Fruit fly (Drosophila melanogaster) whole organism, embryonic: ENCODE data around the gene CG10584.
A peak's percentile ranks its signal among the peaks of the same experiment; 100 is the strongest.

Source experiments
- CG10321 ChIP-seq: fragments of 200-800 bp; sonication (Bioruptor generic); IDR thresholded peaks from 2 replicates; pipeline ENCODE4 v1.3.6; 2022; ENCODE audit warnings: missing biosample characterization, missing genetic modification characterization
- CG10565 ChIP-seq: fragments of 200-800 bp; sonication (Bioruptor generic); optimal IDR thresholded peaks from 3 replicates; lab custom pipeline; 2016; ENCODE audit warnings: missing biosample characterization, mild to moderate bottlenecking, missing genetic modification characterization
- CG12071 ChIP-seq: fragments of 200-800 bp; sonication (Bioruptor generic); optimal IDR thresholded peaks from 3 replicates; lab custom pipeline; 2018; ENCODE audit warnings: missing biosample characterization, mild to moderate bottlenecking, missing genetic modification characterization
- CG12219 ChIP-seq: fragments of 200-800 bp; sonication (Bioruptor generic); optimal IDR thresholded peaks from 3 replicates; lab custom pipeline; 2018; ENCODE audit warnings: missing biosample characterization, mild to moderate bottlenecking, missing genetic modification characterization
- CG12744 ChIP-seq: fragments of 200-800 bp; sonication (Bioruptor generic); optimal IDR thresholded peaks from 2 replicates; lab custom pipeline; 2016; ENCODE audit warnings: missing biosample characterization, missing genetic modification characterization
- CG13123 ChIP-seq: fragments of 200-800 bp; sonication (Bioruptor generic); optimal IDR thresholded peaks from 2 replicates; lab custom pipeline; 2016; ENCODE audit warnings: missing biosample characterization, missing genetic modification characterization
- CG16863 ChIP-seq: fragments of 200-800 bp; sonication (Bioruptor generic); optimal IDR thresholded peaks from 3 replicates; lab custom pipeline; 2016; ENCODE audit warnings: missing biosample characterization, missing genetic modification characterization
- CG30020 ChIP-seq: fragments of 200-800 bp; optimal IDR thresholded peaks from 2 replicates; lab custom pipeline; 2019; ENCODE audit warnings: missing biosample characterization, mild to moderate bottlenecking, missing genetic modification characterization, moderate library complexity
- CG32532 ChIP-seq: fragments of 200-800 bp; sonication (Bioruptor generic); IDR thresholded peaks from 2 replicates; pipeline ENCODE4 v1.3.6; 2022; ENCODE audit warnings: missing biosample characterization, missing genetic modification characterization
- CG34422 ChIP-seq: fragments of 200-800 bp; sonication (Bioruptor generic); IDR thresholded peaks from 3 replicates; pipeline ENCODE4 v1.3.6; 2022; ENCODE audit warnings: missing biosample characterization, missing genetic modification characterization
- CG3726 ChIP-seq: fragments of 200-800 bp; sonication (Bioruptor generic); IDR thresholded peaks from 3 replicates; pipeline ENCODE4, ENCODE4 v1.3.6; 2022; ENCODE audit warnings: missing biosample characterization, missing genetic modification characterization
- CG7963 ChIP-seq: fragments of 200-800 bp; sonication (Bioruptor generic); IDR thresholded peaks from 3 replicates; pipeline ENCODE4 v1.3.6; 2022; ENCODE audit warnings: missing biosample characterization, missing genetic modification characterization; ENCODE audit not compliant: partially characterized antibody
- CG8944 ChIP-seq: fragments of 200-800 bp; sonication (Bioruptor generic); optimal IDR thresholded peaks from 3 replicates; lab custom pipeline; 2016; ENCODE audit warnings: missing biosample characterization, missing genetic modification characterization
- Camta ChIP-seq: fragments of 200-800 bp; sonication (Bioruptor generic); optimal IDR thresholded peaks from 2 replicates; lab custom pipeline; 2016; ENCODE audit warnings: missing biosample characterization, missing genetic modification characterization
- Chrac-16 ChIP-seq: fragments of 200-800 bp; sonication (Bioruptor generic); optimal IDR thresholded peaks from 3 replicates; lab custom pipeline; 2016; ENCODE audit warnings: missing biosample characterization, missing genetic modification characterization
- CrebB ChIP-seq: fragments of 200-800 bp; sonication (Bioruptor generic); optimal IDR thresholded peaks from 3 replicates; lab custom pipeline; 2018; ENCODE audit warnings: missing biosample characterization, mild to moderate bottlenecking, missing genetic modification characterization
- Dp ChIP-seq: fragments of 200-800 bp; sonication (Bioruptor generic); optimal IDR thresholded peaks from 2 replicates; lab custom pipeline; 2018; ENCODE audit warnings: missing biosample characterization, mild to moderate bottlenecking, missing genetic modification characterization, moderate library complexity
- Eip74EF ChIP-seq, 2 experiments: fragments of 200-800 bp in 1 of 2; fragments of >200 bp in 1 of 2; sonication (Bioruptor generic) in 1 of 2; optimal IDR thresholded peaks; 2 replicates each; lab custom pipeline; 2017 to 2019; ENCODE audit warnings: missing biosample characterization in 2 of 2, missing genetic modification characterization in 2 of 2, mild to moderate bottlenecking in 1 of 2, moderate library complexity in 1 of 2
- Fer2 ChIP-seq: fragments of 200-800 bp; sonication (Bioruptor generic); optimal IDR thresholded peaks from 2 replicates; lab custom pipeline; 2018; ENCODE audit warnings: missing biosample characterization, mild to moderate bottlenecking, missing genetic modification characterization, moderate library complexity
- Gug ChIP-seq: fragments of 200-800 bp; sonication (Bioruptor generic); IDR thresholded peaks from 4 replicates; pipeline ENCODE4 v1.3.6; 2022; ENCODE audit warnings: missing biosample characterization, missing genetic modification characterization
- Hand ChIP-seq: fragments of 200-800 bp; sonication (Bioruptor generic); optimal IDR thresholded peaks from 2 replicates; lab custom pipeline; 2017; ENCODE audit warnings: mild to moderate bottlenecking, missing biosample characterization, missing genetic modification reagents, missing genetic modification characterization
- HmgZ ChIP-seq: fragments of 200-800 bp; sonication (Bioruptor generic); optimal IDR thresholded peaks from 2 replicates; lab custom pipeline; 2018; ENCODE audit warnings: missing biosample characterization, mild to moderate bottlenecking, missing genetic modification characterization
- Hr78 ChIP-seq, 2 experiments: fragments of 200-800 bp in 1 of 2; fragments of >200 bp in 1 of 2; sonication (Bioruptor generic) in 1 of 2; optimal IDR thresholded peaks; 2 replicates each; lab custom pipeline; 2017 to 2019; ENCODE audit warnings: missing biosample characterization in 2 of 2, missing genetic modification characterization in 2 of 2, mild to moderate bottlenecking in 1 of 2, moderate library complexity in 1 of 2
- Myb ChIP-seq: fragments of 200-800 bp; sonication (Bioruptor generic); optimal IDR thresholded peaks from 2 replicates; lab custom pipeline; 2016; ENCODE audit warnings: missing biosample characterization, missing genetic modification characterization
- Opbp ChIP-seq: fragments of 200-800 bp; sonication (Bioruptor generic); IDR thresholded peaks from 3 replicates; pipeline ENCODE4 v1.3.6; 2022; ENCODE audit warnings: missing biosample characterization, missing genetic modification characterization; ENCODE audit not compliant: partially characterized antibody
- Scr ChIP-seq: fragments of 200-800 bp; sonication (Bioruptor generic); IDR thresholded peaks from 2 replicates; pipeline ENCODE4 v1.3.6; 2022; ENCODE audit warnings: missing biosample characterization, missing genetic modification characterization; ENCODE audit not compliant: partially characterized antibody
- Taf1 ChIP-seq: fragments of 200-800 bp; sonication (Bioruptor generic); IDR thresholded peaks from 2 replicates; pipeline ENCODE4 v1.3.6; 2022; ENCODE audit warnings: missing biosample characterization, missing genetic modification characterization
- Usf ChIP-seq: fragments of 200-800 bp; sonication (Bioruptor generic); optimal IDR thresholded peaks from 2 replicates; lab custom pipeline; 2017; ENCODE audit warnings: missing genotype, missing biosample characterization, missing genetic modification characterization
- Xrp1 ChIP-seq: fragments of 200-800 bp; sonication (Bioruptor generic); IDR thresholded peaks from 2 replicates; pipeline ENCODE4 v1.3.6; 2022; ENCODE audit warnings: missing biosample characterization, missing genetic modification characterization
- ap ChIP-seq: fragments of 200-800 bp; sonication (Bioruptor generic); IDR thresholded peaks from 2 replicates; pipeline ENCODE4 v1.3.6; 2022; ENCODE audit warnings: missing biosample characterization, missing genetic modification characterization
- bab2 ChIP-seq: fragments of 200-800 bp; sonication (Bioruptor generic); optimal IDR thresholded peaks from 2 replicates; lab custom pipeline; 2016; ENCODE audit warnings: missing biosample characterization, missing genetic modification characterization
- bsh ChIP-seq, 2 experiments: fragments of 200-800 bp; sonication (Bioruptor generic); optimal IDR thresholded peaks; 2 replicates each; lab custom pipeline; 2017 to 2018; ENCODE audit warnings: mild to moderate bottlenecking in 2 of 2, missing biosample characterization in 2 of 2, missing genetic modification characterization in 2 of 2, moderate library complexity in 1 of 2
- chinmo ChIP-seq: fragments of 200-800 bp; sonication (Bioruptor generic); IDR thresholded peaks from 4 replicates; pipeline ENCODE4 v1.3.6; 2022; ENCODE audit warnings: missing biosample characterization, missing genetic modification characterization; ENCODE audit not compliant: partially characterized antibody
- esg ChIP-seq: fragments of 200-800 bp; sonication (Bioruptor generic); conservative IDR thresholded peaks from 2 replicates; pipeline ENCODE4 v1.3.6; 2022; ENCODE audit warnings: missing biosample characterization, missing genetic modification characterization
- gsb ChIP-seq: fragments of 200-800 bp; sonication (Bioruptor generic); IDR thresholded peaks from 2 replicates; pipeline ENCODE4 v1.3.6; 2022; ENCODE audit warnings: missing biosample characterization, missing genetic modification characterization
- gsb-n ChIP-seq: fragments of 200-800 bp; sonication (Bioruptor generic); optimal IDR thresholded peaks from 3 replicates; lab custom pipeline; 2018; ENCODE audit warnings: missing biosample characterization, mild to moderate bottlenecking, missing genetic modification characterization
- kah ChIP-seq: fragments of 200-800 bp; sonication (Bioruptor generic); optimal IDR thresholded peaks from 2 replicates; lab custom pipeline; 2018; ENCODE audit warnings: missing biosample characterization, mild to moderate bottlenecking, missing genetic modification characterization
- lbe ChIP-seq: fragments of 200-800 bp; sonication (Bioruptor generic); optimal IDR thresholded peaks from 2 replicates; lab custom pipeline; 2016; ENCODE audit warnings: missing biosample characterization, mild to moderate bottlenecking, missing genetic modification characterization
- pita ChIP-seq: fragments of 200-800 bp; sonication (Bioruptor generic); optimal IDR thresholded peaks from 2 replicates; lab custom pipeline; 2017; ENCODE audit warnings: missing biosample characterization, mild to moderate bottlenecking, missing genetic modification characterization
- salm ChIP-seq: fragments of 200-800 bp; sonication (Bioruptor generic); optimal IDR thresholded peaks from 2 replicates; lab custom pipeline; 2018; ENCODE audit warnings: missing biosample characterization, mild to moderate bottlenecking, missing genetic modification characterization
- schlank ChIP-seq: fragments of 200-800 bp; sonication (Bioruptor generic); optimal IDR thresholded peaks from 2 replicates; lab custom pipeline; 2018; ENCODE audit warnings: missing biosample characterization, mild to moderate bottlenecking, missing genetic modification characterization
- scrt ChIP-seq: fragments of 200-800 bp; sonication (Bioruptor generic); optimal IDR thresholded peaks from 2 replicates; lab custom pipeline; 2018; ENCODE audit warnings: missing biosample characterization, mild to moderate bottlenecking, missing genetic modification characterization, moderate library complexity
- sqz ChIP-seq: fragments of 200-800 bp; sonication (Bioruptor generic); optimal IDR thresholded peaks from 3 replicates; lab custom pipeline; 2018; ENCODE audit warnings: missing biosample characterization, mild to moderate bottlenecking, missing genetic modification characterization
- tap ChIP-seq: fragments of 200-800 bp; optimal IDR thresholded peaks from 3 replicates; lab custom pipeline; 2019; ENCODE audit warnings: missing biosample characterization, mild to moderate bottlenecking, missing genetic modification characterization, moderate library complexity
- trem ChIP-seq: fragments of 200-800 bp; optimal IDR thresholded peaks from 3 replicates; lab custom pipeline; 2019; ENCODE audit warnings: missing biosample characterization, mild to moderate bottlenecking, missing genetic modification characterization, moderate library complexity
- vfl ChIP-seq: fragments of 200-800 bp; sonication (Bioruptor generic); optimal IDR thresholded peaks from 2 replicates; lab custom pipeline; 2016; ENCODE audit warnings: missing biosample characterization, missing genetic modification characterization
- vvl ChIP-seq: fragments of 200-800 bp; sonication (Bioruptor generic); IDR thresholded peaks from 2 replicates; pipeline ENCODE4 v1.3.6; 2022; ENCODE audit warnings: missing biosample characterization, missing genetic modification characterization
- wek ChIP-seq: fragments of 200-800 bp; sonication (Bioruptor generic); optimal IDR thresholded peaks from 3 replicates; lab custom pipeline; 2018; ENCODE audit warnings: missing biosample characterization, mild to moderate bottlenecking, missing genetic modification characterization, moderate library complexity
- yki ChIP-seq: fragments of >200 bp; optimal IDR thresholded peaks from 3 replicates; lab custom pipeline; 2018

CG10584 gene

DNA sequence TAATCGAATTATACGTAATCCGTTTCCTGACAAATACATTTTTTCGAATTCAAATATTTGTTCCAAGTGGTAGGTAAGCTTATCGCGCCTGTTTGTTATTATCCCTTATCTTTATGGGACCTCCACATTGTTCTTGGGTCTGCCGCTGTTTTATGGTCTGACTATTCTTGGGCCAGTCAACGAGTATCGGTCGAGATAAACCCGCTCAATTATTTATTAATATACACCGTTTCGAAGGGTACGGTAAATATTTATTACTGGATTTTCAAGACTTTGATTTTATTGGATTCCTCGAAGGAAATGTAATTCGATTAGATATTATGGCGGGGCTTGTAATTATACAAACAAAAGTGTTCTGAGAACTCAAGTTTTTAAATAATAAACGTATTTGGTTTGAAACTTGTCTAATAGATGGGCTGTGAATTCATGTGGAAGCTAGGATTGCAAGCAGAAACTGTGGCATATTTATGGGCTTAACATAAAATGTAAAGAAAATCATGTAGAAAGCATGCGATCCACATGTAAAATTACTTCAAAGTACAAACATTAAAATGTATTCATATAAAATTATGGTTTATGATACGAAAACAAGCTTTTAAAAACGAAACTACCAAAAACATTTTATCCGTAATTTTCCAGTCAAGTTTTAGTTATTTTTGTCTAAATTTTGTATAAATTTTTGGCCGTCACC lies 34.2 kb upstream of the CG10584 start, which contains the start of gene CG43072 (continued):
- no peak for TF ChIP-seq CG3726 (GFP tag; lab: Robert Waterston, UW)
- TF ChIP-seq CG7963 (GFP tag; lab: Robert Waterston, UW), result no peak
- no peak for TF ChIP-seq yki
- no peak for TF ChIP-seq bab2 (GFP tag; lab: Kevin White, UChicago)
- TF ChIP-seq CG34422, result no peak
- TF ChIP-seq kah (GFP tag; lab: Kevin White, UChicago), result peak; percentile 13
- peak; percentile 4 for TF ChIP-seq trem (tag; lab: Kevin White, UChicago)
- TF ChIP-seq CG12744 (GFP tag; lab: Kevin White, UChicago), result peak; percentile 10
- TF ChIP-seq salm (tag; lab: Kevin White, UChicago), result peak; percentile 87
- peak; percentile 6 for TF ChIP-seq Fer2 (tag; lab: Kevin White, UChicago)
- TF ChIP-seq CG12219 (GFP tag; lab: Kevin White, UChicago), result peak; percentile 43
- peak; percentile 20 for TF ChIP-seq scrt (GFP tag; lab: Kevin White, UChicago)
- no peak for TF ChIP-seq CG10565 (GFP tag; lab: Kevin White, UChicago)
- TF ChIP-seq lbe (GFP tag; lab: Kevin White, UChicago), result peak; percentile 56
- TF ChIP-seq Hr78 (GFP tag; optimal IDR thresholded peaks at IDR 0.05; lab: Kevin White, UChicago), result no peak
- TF ChIP-seq CG30020 (tag; lab: Kevin White, UChicago), result no peak
- TF ChIP-seq gsb-n (tag; lab: Kevin White, UChicago), result no peak
- TF ChIP-seq wek, result peak; percentile 37
- no peak for TF ChIP-seq CG13123 (GFP tag; lab: Kevin White, UChicago)
- peak; percentile 63 for TF ChIP-seq pita (GFP tag; lab: Kevin White, UChicago)
- no peak for TF ChIP-seq gsb (GFP tag; lab: Robert Waterston, UW)
- TF ChIP-seq bsh (GFP tag; optimal IDR thresholded peaks at IDR 0.05; lab: Kevin White, UChicago), result peak; percentile 8 to 14
- no peak for TF ChIP-seq Usf (GFP tag; lab: Kevin White, UChicago)
- no peak for TF ChIP-seq Chrac-16 (GFP tag; lab: Kevin White, UChicago)
- TF ChIP-seq Myb, result peak; percentile 53
- no peak for TF ChIP-seq CG8944 (GFP tag; lab: Kevin White, UChicago)
- no peak for TF ChIP-seq Camta (GFP tag; lab: Kevin White, UChicago)
- peak; percentile 59 for TF ChIP-seq tap (tag; lab: Kevin White, UChicago)
- TF ChIP-seq CG10321 (GFP tag; lab: Robert Waterston, UW), result no peak
- no peak for TF ChIP-seq CG16863 (GFP tag; lab: Kevin White, UChicago)
- TF ChIP-seq Opbp (GFP tag; lab: Robert Waterston, UW), result 0 out of 3 replicates have a peak, but pooled peaks have one; percentile 34
- peak; percentile 43 for TF ChIP-seq sqz (GFP tag; lab: Kevin White, UChicago)
- TF ChIP-seq Dp (GFP tag; lab: Kevin White, UChicago), result peak; percentile 11
- peak in 1 of 2 experiments; percentile 49 for TF ChIP-seq Eip74EF (GFP tag; optimal IDR thresholded peaks at IDR 0.05; lab: Kevin White, UChicago)
- 0 out of 4 replicates have a peak, but pooled peaks have one; percentile 16 for TF ChIP-seq chinmo (GFP tag; lab: Robert Waterston, UW)
- TF ChIP-seq vvl (GFP tag; lab: Robert Waterston, UW), result no peak
- peak; percentile 50 for TF ChIP-seq CG12071 (GFP tag; lab: Kevin White, UChicago)
- TF ChIP-seq Scr, result no peak
- TF ChIP-seq esg (GFP tag; lab: Robert Waterston, UW), result no peak
- no peak for TF ChIP-seq ap
- 0 out of 2 replicates have a peak, but pooled peaks have one; percentile 29 for TF ChIP-seq Xrp1 (GFP tag; lab: Robert Waterston, UW)
- peak; percentile 53 for TF ChIP-seq HmgZ (tag; lab: Kevin White, UChicago)
- no peak for TF ChIP-seq CG32532 (GFP tag; lab: Robert Waterston, UW)
- TF ChIP-seq schlank, result no peak
- TF ChIP-seq Gug (GFP tag; lab: Robert Waterston, UW), result no peak
- TF ChIP-seq Hand (GFP tag; lab: Kevin White, UChicago), result peak; percentile 57
- peak; percentile 80 for TF ChIP-seq CrebB (tag; lab: Kevin White, UChicago)
- TF ChIP-seq vfl (GFP tag; lab: Kevin White, UChicago), result no peak
- TF ChIP-seq Taf1, result no peak
